Worm (Caenorhabditis elegans): ENCODE results near the gene sprp-4.

The sprp-4 gene

DNA sequence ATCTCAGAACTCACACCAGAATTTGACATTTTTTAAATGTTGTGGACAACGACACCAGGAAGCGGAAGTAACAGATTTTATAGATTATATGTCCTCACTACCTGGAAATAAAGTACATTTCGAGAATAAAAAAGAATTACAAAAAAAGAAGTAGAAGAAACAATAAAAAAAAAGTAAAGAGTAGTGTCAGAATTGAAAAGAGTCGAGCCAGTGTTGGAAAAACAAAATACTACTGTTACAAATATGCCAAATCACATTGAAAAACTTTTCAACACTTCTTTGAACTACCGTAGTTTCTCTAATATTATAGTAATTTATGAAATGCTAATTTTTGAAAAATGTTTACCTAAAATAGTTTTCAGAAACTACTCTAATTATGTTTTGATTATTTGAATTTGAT, 21.3 kb upstream of the sprp-4 start, which contains the start of gene C06E2.1:
Gene C06E2.1 (minus strand): TSS at position 101 of the 400 bp plus-strand sequence.
- TF ChIP-seq nhr-232 (tag; optimal IDR thresholded peaks at IDR 0.05) (no peak), ceh-18 (tag; optimal IDR thresholded peaks at IDR 0.05) (no peak), dmd-4 (tag; optimal IDR thresholded peaks at IDR 0.05; ENCODE audit: borderline replicate concordance) (no peak), pqm-1 (tag; optimal IDR thresholded peaks at IDR 0.05) (no peak), ceh-22 (tag; optimal IDR thresholded peaks at IDR 0.05) (no peak), elt-2 (tag; optimal IDR thresholded peaks at IDR 0.05) (no peak), ceh-34 (tag; optimal IDR thresholded peaks at IDR 0.05) (no peak), unc-55 (GFP tag; optimal IDR thresholded peaks at IDR 0.05) (no peak), unc-42 (tag; optimal IDR thresholded peaks at IDR 0.05) (no peak), sox-2 (GFP tag; IDR thresholded peaks at IDR 0.05) (no peak), sdc-2 (tag; optimal IDR thresholded peaks at IDR 0.05) (no peak), T23F11.4 (GFP tag; optimal IDR thresholded peaks at IDR 0.05) (no peak), unc-3 (GFP tag; conservative IDR thresholded peaks at IDR 0.05) (no peak), unc-3 (tag; optimal IDR thresholded peaks at IDR 0.05) (no peak), unc-86 (tag; optimal IDR thresholded peaks at IDR 0.05) (no peak), ceh-24 (tag; optimal IDR thresholded peaks at IDR 0.05) (no peak)

DNA sequence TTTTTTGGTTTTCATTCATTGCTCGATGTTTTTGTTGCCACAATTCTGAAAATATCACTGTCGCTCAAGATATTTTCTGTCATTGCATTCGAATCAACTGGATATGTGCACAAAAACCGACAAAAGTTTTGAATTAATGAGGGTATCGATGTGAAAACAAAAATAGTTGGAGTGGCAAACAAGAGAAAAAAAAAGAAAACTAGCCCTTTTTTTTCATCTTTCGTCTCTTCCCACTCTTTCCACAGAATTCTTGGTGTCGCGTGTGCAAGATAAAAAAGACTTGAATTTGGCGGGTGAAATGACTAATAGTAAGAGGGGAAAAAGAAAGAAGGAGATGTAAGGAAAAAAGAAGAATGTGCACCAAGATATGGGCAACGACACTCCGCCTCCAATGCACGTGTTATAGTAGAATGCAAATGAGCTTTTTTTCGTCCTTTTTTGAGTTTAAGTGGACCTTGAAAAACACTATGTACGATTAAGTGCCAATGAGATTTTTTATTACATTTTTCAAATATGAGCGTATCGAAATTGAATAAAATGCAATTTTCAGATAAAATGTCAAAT, 15.8 kb upstream of the sprp-4 start, which contains the start of the genes ubc-22 and ubc-21:
Gene ubc-22 (minus strand): TSS at position 51 of the 564 bp plus-strand sequence.
Gene ubc-21 (plus strand): TSS at position 514 of the 564 bp plus-strand sequence.
- TF ChIP-seq sox-4 (tag; optimal IDR thresholded peaks at IDR 0.05) (no peak), lin-11 (tag; optimal IDR thresholded peaks at IDR 0.05) (no peak), unc-55 (GFP tag; optimal IDR thresholded peaks at IDR 0.05) (no peak), fax-1 (tag; optimal IDR thresholded peaks at IDR 0.05) (no peak), ceh-30 (tag; optimal IDR thresholded peaks at IDR 0.05) (no peak)

DNA sequence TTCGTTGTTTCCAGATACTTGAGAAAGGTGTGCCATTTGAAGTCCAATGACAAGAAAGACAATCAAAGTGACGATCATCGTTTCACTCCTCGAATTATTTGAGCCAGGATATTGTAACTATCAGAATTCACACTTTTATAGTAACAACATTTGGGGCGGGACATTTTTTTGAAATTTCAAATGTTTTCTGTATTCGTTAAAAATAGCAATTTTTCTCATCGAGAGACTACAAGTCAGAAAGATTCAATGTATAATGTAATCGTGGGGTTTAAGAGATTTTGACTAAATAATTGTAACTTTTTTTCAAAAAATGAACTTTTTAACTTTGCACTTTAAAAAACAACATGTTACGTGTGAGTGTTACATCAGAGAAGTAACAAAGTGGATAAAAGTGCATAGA, 13.1 kb upstream of the sprp-4 start, which contains the start of gene ins-9:
Gene ins-9 (minus strand): TSS at position 101 of the 400 bp plus-strand sequence.
- TF ChIP-seq nhr-232 (tag; optimal IDR thresholded peaks at IDR 0.05) (no peak), hlh-13 (GFP tag; optimal IDR thresholded peaks at IDR 0.05) (no peak), ceh-2 (tag; optimal IDR thresholded peaks at IDR 0.05) (no peak), nhr-11 (tag; optimal IDR thresholded peaks at IDR 0.05) (no peak), sox-4 (tag; optimal IDR thresholded peaks at IDR 0.05) (no peak), pros-1 (tag; optimal IDR thresholded peaks at IDR 0.05) (no peak), fkh-10 (GFP tag; optimal IDR thresholded peaks at IDR 0.05) (no peak)

DNA sequence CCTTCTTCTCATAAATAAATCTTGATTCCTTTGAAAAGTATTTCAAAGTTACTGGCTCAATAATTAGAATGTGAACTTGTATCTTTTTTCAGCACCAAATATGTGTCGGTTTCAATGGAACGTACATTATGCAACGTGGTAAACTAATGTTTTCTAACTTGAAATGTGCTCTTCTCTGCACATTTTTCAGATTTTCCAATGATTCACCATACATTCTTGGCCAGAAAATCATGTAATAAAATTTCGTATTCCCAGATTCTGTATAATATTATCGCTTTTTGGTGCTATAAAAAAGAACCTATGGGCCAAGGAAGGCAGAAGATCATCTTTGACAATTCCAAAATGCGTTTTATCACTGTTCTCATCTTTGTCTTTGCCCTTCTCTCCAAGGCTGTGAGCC, 7.5 kb upstream of the sprp-4 start, which contains the start of gene C06E2.9:
Gene C06E2.9 (plus strand): TSS at position 301 of the 400 bp plus-strand sequence.
- no peak for TF ChIP-seq pros-1 (tag; optimal IDR thresholded peaks at IDR 0.05)
- no peak for TF ChIP-seq ceh-30 (tag; optimal IDR thresholded peaks at IDR 0.05)
- TF ChIP-seq lim-6 (tag; optimal IDR thresholded peaks at IDR 0.05) = no peak
- TF ChIP-seq syd-9 (tag; optimal IDR thresholded peaks at IDR 0.05) = no peak

DNA sequence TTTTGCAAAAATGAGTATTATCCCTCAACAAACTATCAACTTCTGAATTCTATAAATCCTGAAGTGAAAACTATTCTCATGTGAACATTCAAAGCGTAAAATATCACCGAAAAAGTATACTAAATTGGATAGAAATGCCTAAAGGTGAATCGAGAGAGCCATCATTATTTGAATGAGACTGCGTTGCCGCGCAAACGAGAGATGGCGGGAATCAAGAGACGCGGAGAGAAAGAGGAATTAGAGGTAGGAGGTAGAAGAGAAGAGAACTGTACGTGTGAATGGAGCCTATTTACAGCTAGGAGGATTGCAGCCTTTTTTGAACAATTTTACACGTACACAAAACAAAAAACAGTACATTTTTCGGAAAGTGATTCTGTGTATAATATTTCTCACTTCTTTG, 6.1 kb upstream of the sprp-4 start:
- TF ChIP-seq ceh-9 (tag; optimal IDR thresholded peaks at IDR 0.05) (no peak), sdc-2 (tag; optimal IDR thresholded peaks at IDR 0.05) (no peak), hlh-6 (tag; optimal IDR thresholded peaks at IDR 0.05) (no peak), mec-3 (tag; optimal IDR thresholded peaks at IDR 0.05; ENCODE audit: borderline replicate concordance) (no peak), unc-3 (GFP tag; conservative IDR thresholded peaks at IDR 0.05) (no peak), unc-3 (tag; optimal IDR thresholded peaks at IDR 0.05) (no peak), ref-2 (tag; optimal IDR thresholded peaks at IDR 0.05) (no peak), C08G9.2 (tag; optimal IDR thresholded peaks at IDR 0.05) (no peak), F13H6.1 (tag; optimal IDR thresholded peaks at IDR 0.05) (no peak), sox-4 (tag; optimal IDR thresholded peaks at IDR 0.05) (no peak), dmd-4 (tag; optimal IDR thresholded peaks at IDR 0.05; ENCODE audit: borderline replicate concordance) (no peak), pag-3 (tag; optimal IDR thresholded peaks at IDR 0.05; ENCODE audit: borderline replicate concordance) (no peak), rnt-1 (tag; optimal IDR thresholded peaks at IDR 0.05) (no peak), ttx-3 (tag; optimal IDR thresholded peaks at IDR 0.05) (no peak), ets-4 (tag; optimal IDR thresholded peaks at IDR 0.05) (no peak)

Measured in whole organism, late embryonic.